Worm (Caenorhabditis elegans): ENCODE measurements around the gene K08B5.1.
"Not testable (repeated sequence)": the region's sequence is repeated elsewhere in the genome, so short reads cannot be mapped to it uniquely, and the experiment has no call there.

The K08B5.1 gene

DNA sequence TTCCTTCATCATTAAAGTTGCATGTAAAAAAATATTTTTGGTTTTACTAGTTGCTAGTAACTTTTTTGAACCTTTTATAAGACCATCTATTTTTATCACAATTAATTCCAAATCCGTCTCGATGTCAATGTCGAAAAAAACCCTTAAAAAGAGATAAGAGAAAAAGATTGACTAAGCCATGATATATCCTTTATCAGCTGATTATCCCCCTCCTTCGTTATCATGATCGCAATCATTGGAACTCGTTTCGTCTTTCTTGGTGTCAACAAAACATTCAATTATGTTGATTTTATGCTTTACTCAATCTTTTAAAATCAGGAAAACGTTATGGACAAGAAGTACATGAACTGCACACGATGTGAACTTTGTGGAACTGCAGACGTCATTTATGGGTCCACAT is at the start of gene K08B5.1:
K08B5.1 (plus strand) TSS at position 318 of the 400 bp plus-strand sequence.
- TF ChIP-seq him-1 (tag; optimal IDR thresholded peaks at IDR 0.05) (no peak), dao-5 (tag; optimal IDR thresholded peaks at IDR 0.05) (no peak), W03F9.2 (tag; optimal IDR thresholded peaks at IDR 0.05) (no peak)

DNA sequence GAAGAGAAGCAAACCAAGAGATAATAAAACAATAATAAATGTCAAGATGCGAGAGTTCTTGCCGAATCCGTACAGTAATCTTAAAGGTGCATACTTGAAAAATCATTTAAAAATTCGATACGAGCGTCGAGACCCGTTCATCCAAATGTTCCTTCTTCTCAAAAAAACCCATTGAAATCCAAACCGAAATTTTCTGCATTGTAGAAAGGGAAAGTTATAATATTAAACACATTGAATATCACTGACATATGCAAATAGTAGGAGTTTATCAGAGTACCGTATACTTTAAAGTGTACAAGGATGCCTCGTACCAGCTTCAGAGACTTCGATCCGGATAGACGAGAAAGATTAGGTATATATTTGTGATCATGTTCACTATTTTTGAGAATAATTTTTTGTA is 43.0 kb upstream of the K08B5.1 start, which contains the start of gene T25D1.2:
T25D1.2 (plus strand) TSS at position 301 of the 400 bp plus-strand sequence.
- not testable (repeated sequence) for TF ChIP-seq him-1, dao-5, W03F9.2 (tag; optimal IDR thresholded peaks at IDR 0.05)

DNA sequence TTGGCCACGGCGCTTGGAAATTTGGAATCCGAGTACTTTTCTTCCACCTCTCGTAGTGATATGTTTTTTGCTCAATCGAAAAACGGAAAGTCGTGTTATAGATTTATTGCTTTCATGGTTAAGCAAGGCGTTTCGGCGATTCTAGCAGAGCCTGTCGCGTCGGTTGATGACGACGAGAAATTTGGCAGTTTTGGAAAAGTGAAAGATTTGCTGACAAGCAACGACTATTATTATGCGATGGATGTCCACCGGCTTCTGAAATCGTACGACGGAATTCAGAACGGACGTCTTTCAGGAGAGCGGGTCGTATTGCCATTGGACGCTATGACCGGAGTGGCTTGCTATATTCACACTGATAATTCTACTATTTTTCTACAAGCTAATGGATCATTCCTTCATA is 39.5 kb upstream of the K08B5.1 start:
- TF ChIP-seq W03F9.2 (tag; optimal IDR thresholded peaks at IDR 0.05) (no peak), dao-5 (tag; optimal IDR thresholded peaks at IDR 0.05) (no peak), him-1 (tag; optimal IDR thresholded peaks at IDR 0.05) (no peak)

DNA sequence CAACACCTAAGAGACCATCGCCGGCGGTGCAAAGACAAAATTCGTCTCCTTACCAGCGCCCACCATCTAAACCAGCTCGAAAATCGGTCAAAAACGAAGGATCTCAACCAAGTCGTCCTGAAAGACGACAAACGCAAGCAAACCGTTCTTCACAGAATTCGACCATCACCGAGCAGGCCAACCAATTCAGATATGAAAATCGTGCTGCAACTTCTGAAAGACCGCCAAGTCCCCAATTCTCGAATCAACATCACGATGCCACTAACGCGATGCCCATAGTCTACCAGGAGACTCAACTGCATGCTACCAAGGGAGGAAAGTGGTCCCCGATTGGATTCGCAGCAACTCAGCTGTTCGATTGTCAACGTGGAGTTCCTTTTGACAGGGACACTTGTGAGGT is 38.7 kb upstream of the K08B5.1 start, which contains the start of gene T25D1.1:
T25D1.1 (plus strand) TSS at position 301 of the 400 bp plus-strand sequence.
- TF ChIP-seq dao-5 (tag; optimal IDR thresholded peaks at IDR 0.05): no peak

DNA sequence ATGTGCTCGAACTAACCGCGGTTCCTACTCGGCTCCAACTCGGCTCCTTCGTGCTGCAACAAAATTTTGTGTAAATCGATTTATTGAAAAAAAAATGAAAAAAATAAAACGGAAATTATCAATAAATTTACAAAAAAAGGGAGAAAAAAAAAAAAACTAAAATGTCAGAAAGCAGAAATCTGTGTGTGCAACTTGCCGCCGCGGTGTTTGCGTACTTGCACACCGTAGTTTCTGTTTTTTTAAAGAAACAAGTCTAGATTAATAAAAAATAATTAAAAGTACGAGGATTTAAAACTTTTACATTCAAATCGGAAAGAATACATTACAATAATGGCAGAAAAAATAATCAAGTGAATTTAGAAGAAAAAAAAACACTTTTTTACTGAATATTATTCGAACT is 36.5 kb upstream of the K08B5.1 start:
- no peak for TF ChIP-seq W03F9.2 (tag; optimal IDR thresholded peaks at IDR 0.05)
- TF ChIP-seq him-1 (tag; optimal IDR thresholded peaks at IDR 0.05): no peak
- no peak for TF ChIP-seq dao-5 (tag; optimal IDR thresholded peaks at IDR 0.05)

DNA sequence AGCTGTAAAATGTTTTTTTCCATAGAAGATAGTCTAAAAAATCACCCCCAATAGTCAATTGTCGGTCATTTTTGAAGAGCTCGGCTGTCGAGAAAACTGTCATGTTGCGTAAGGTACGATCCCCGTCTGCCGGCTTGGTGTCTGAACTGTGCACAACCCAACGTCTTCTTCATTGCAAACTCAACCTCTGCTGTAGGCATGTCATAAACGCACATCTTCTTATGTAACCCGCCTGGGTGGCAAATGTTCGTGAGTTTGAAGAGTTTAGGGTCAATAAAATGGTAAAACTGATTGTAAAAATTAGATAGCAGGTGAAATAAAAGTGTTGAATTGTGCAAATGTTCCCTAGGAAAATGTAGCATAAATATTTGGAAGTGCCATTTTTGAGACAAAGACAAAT is 33.9 kb upstream of the K08B5.1 start:
- no peak for TF ChIP-seq dao-5 (tag; optimal IDR thresholded peaks at IDR 0.05)

DNA sequence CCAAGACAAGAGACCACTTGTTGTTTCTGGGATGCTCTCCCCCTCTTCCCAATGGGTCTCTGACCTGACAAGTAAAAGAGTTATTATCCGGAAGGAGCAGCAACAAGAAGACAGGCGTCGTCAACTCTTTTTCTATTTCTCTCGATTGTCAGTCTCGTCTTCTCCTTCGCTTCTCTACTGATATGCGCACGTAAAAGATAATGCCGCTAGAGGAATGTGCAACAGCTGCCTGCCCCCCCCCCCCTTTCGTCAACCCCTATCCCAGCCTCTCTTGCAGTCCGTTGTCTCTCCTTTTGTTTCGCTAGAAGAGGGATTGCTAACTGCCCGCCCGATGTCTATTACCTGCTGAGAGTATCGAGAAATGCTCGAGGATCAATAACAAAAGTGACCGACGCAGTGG is 32.6 kb upstream of the K08B5.1 start:
- TF ChIP-seq W03F9.2 (tag; optimal IDR thresholded peaks at IDR 0.05) (no peak), dao-5 (tag; optimal IDR thresholded peaks at IDR 0.05) (no peak), him-1 (tag; optimal IDR thresholded peaks at IDR 0.05) (no peak)

DNA sequence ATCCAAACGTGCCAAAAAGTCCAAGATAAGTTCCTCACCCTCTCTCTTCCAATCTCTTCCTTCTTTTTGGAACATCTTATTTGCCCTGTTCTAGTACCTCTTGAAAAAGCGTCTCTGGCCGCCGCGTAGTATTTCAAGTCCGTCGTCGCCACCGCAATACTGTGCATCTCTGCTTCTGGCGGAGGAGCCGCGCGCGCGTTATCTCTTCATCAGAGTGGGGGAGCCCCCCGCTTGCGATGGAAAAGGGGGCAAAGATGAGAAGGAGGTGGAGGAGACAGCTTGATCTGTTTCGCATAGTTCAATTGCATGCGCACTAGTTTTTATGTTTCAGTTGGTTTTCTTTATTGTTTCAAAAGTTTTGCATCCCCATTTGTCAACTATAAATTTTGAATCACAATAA is 30.4 kb upstream of the K08B5.1 start:
- TF ChIP-seq him-1 (tag; optimal IDR thresholded peaks at IDR 0.05) (no peak), dao-5 (tag; optimal IDR thresholded peaks at IDR 0.05) (no peak), W03F9.2 (tag; optimal IDR thresholded peaks at IDR 0.05) (no peak)

DNA sequence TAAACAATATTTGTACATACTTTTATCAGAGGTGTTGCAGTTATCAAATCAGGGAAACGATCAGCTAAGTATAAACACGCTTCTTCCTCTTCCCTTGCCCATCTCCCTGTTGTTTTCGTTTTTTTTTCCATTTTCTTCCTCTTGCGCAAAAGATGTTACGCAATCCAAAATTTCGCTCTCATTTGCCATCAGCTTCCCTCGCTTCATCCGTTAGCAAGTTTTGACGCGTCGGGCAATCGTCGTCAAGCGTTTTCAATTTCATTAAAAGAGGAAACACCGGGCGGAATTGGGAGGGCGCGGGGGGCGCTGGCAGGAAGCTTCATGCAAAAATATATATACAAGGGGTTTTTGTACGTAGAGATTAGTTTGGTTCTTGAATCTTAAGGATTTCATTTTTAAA is 28.3 kb upstream of the K08B5.1 start:
- TF ChIP-seq him-1 (tag; optimal IDR thresholded peaks at IDR 0.05): no peak
- no peak for TF ChIP-seq dao-5 (tag; optimal IDR thresholded peaks at IDR 0.05)
- TF ChIP-seq W03F9.2 (tag; optimal IDR thresholded peaks at IDR 0.05): no peak

DNA sequence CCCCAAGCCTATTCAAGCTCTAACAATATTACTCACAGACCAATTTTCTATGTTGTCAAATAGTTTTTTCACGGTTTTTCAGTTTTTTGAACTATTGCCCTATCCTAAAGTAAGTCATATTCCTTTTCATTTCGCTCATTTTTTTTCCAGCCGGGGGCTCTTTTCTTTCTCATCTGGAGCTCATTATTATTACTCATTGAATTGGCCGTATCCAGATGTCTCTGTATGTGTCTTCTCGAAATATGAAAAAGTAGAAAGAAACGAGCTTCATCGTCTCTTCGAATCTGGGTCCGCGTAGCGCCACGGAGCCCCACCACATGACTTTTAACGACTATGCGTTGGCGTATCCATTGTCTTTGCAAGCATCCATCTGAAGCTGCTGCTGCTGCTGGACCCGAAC is 27.8 kb upstream of the K08B5.1 start:
- no peak for TF ChIP-seq W03F9.2 (tag; optimal IDR thresholded peaks at IDR 0.05)

DNA sequence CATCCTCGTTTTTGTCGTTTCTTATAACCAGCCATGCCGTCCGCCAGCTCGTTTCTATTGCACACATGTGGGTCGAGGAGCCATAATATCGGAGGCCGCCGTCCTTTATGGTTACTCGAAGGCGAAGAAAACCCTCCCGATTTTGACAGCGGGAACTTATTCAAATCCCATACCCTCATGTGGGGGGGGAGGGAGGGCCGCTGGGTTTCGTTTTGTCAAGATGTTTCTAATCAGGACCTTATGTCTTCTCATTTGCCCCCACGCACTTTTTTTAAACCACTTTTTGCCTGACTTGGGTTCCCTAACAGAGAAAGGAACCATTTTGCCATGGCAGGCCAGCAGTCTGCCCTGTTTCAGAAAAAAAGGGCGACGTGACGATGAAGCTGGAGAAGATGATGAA is 25.7 kb upstream of the K08B5.1 start:
- TF ChIP-seq W03F9.2 (tag; optimal IDR thresholded peaks at IDR 0.05) (no peak), dao-5 (tag; optimal IDR thresholded peaks at IDR 0.05) (no peak), him-1 (tag; optimal IDR thresholded peaks at IDR 0.05) (no peak)

DNA sequence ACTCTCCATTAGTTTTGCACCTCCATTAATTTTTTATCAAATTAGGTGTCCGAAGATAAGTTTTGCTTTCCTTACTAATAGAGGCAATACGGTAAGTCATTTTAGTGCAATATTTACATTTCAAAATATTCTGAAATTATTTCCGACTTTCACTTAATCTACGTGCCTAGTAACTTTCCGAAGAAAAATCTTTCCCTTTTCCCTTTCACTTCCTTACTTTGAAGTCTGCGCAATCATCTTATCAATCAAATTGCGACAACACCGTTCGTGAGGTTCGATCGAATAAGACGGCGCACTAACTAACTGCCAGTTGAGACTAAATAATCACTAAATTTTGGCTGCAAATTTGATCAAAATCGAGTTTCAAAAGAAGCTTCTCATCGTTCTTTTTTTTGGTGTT is 24.4 kb upstream of the K08B5.1 start:
- TF ChIP-seq dao-5 (tag; optimal IDR thresholded peaks at IDR 0.05) (no peak), W03F9.2 (tag; optimal IDR thresholded peaks at IDR 0.05) (no peak), him-1 (tag; optimal IDR thresholded peaks at IDR 0.05) (no peak)

DNA sequence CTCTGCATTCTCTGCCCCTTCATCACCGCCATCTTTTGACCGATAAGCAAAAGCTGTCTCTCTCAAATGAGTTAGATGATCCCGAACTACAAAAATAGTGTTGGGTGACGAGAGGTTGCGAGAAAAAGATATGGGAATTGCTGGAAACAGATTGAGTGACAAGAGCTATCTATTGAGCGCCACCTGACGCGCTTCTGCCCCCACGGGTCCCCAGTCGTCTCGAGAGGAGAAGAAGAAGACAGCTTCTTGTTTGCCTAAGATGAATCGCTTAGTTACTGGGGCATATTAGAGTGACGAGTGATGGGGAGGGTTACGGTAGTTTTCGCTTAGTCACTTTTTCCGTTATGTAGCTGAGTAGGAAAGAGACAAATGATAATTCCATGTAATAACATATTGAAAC is 23.7 kb upstream of the K08B5.1 start:
- TF ChIP-seq W03F9.2 (tag; optimal IDR thresholded peaks at IDR 0.05) (no peak), him-1 (tag; optimal IDR thresholded peaks at IDR 0.05) (no peak), dao-5 (tag; optimal IDR thresholded peaks at IDR 0.05) (no peak)

DNA sequence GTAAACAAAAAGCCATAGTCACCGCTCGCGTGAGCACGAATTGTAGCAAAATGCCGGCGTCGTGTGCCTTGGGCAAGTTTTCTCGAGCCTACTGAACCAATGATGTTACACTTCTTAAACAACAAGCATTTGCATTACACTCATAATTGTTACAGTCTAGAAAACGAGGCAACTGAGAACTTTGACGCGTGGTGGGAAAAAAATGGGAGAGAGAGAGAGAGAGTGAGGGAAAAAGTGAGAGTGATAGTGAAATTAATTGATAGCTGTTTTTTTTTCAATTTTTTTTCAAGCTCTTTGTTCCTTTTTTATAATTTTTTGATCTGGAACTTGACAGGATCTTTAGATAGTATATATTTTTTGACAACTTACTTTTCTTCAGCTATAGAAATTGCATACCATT is 23.0 kb upstream of the K08B5.1 start:
- TF ChIP-seq W03F9.2 (tag; optimal IDR thresholded peaks at IDR 0.05): no peak
- no peak for TF ChIP-seq him-1 (tag; optimal IDR thresholded peaks at IDR 0.05)
- TF ChIP-seq dao-5 (tag; optimal IDR thresholded peaks at IDR 0.05): no peak

DNA sequence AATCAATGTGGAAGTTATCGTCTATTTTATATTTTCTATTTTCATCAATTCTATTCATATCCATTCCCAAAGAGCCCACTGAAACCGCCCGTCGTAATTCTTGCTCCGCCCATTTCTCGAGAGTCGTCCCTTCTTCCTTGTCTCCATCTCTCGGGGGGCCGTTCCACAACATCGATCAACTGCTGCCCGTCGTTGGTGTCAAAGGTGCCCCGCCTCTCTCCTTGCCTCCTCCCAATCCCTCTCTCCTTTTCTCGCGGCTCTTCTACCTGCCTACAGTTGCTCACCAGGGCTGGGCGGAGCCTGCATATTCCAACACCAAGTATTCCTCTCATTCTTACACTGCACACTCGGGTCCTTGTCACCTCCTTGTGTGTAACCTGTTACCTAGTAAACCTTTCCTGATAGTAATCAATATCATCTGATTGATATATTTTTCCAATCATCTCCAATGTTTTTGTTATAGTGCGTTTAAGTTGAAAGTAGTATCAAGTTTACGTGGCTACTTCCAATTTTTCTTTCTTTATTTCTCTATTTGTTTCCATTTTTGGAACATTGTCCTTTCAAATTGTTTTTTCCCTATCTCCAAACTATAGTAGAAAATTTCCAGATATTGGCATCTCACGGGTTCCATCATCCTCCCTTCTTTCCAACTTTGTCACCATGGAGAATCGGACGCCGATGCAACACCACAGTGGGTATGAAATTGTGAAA is 21.8 kb upstream of the K08B5.1 start, which contains the start of gene pat-9:
pat-9 (plus strand) TSS at position 661 of the 711 bp plus-strand sequence.
- TF ChIP-seq him-1 (tag; optimal IDR thresholded peaks at IDR 0.05) (no peak), W03F9.2 (tag; optimal IDR thresholded peaks at IDR 0.05) (no peak), dao-5 (tag; optimal IDR thresholded peaks at IDR 0.05) (no peak)

Measured in whole organism, L4/young adult.